Worm (Caenorhabditis elegans) whole organism, midembryonic: ENCODE results near the gene C01C10.2.

Experiments
- T22C8.4 ChIP-seq: fragments of 200-800 bp; sonication (Bioruptor generic); IDR thresholded peaks from 2 replicates; pipeline ENCODE4 v1.3.6; 2022; ENCODE audit warnings: missing genetic modification characterization, missing compliant biosample characterization
- cog-1 ChIP-seq: sonication (generic microtip); optimal IDR thresholded peaks from 2 replicates; lab custom pipeline; 2016; ENCODE audit warnings: missing genetic modification characterization, missing compliant biosample characterization
- flt-1 ChIP-seq: fragments of 200-800 bp; sonication (Bioruptor generic); IDR thresholded peaks from 2 replicates; pipeline ENCODE4 v1.3.6; 2022; ENCODE audit warnings: missing genetic modification characterization, missing compliant biosample characterization
- klf-2 ChIP-seq: fragments of 200-800 bp; sonication (Bioruptor generic); conservative IDR thresholded peaks from 2 replicates; pipeline ENCODE4 v1.3.6; 2022; ENCODE audit warnings: missing genetic modification reagents, missing genetic modification characterization, missing compliant biosample characterization
- med-1 ChIP-seq: sonication (generic microtip); optimal IDR thresholded peaks from 2 replicates; lab custom pipeline; 2017; ENCODE audit warnings: missing genetic modification characterization, mild to moderate bottlenecking, missing compliant biosample characterization, antibody characterized with exemption, missing genetic modification reagents; ENCODE audit not compliant: insufficient read depth
- ref-1 ChIP-seq: fragments of 200-800 bp; sonication (Bioruptor generic); conservative IDR thresholded peaks from 2 replicates; pipeline ENCODE4 v1.3.6; 2022; ENCODE audit warnings: missing genetic modification reagents, missing genetic modification characterization, missing compliant biosample characterization
- tab-1 ChIP-seq: fragments of 200-800 bp; sonication (Bioruptor generic); IDR thresholded peaks from 2 replicates; pipeline ENCODE4 v1.3.6; 2022; ENCODE audit warnings: missing genetic modification characterization, missing compliant biosample characterization
- ztf-23 ChIP-seq: fragments of 200-800 bp; sonication (Bioruptor generic); IDR thresholded peaks from 2 replicates; pipeline ENCODE4 v1.3.6; 2022; ENCODE audit warnings: missing genetic modification reagents, missing genetic modification characterization, missing compliant biosample characterization
- ztf-29 ChIP-seq: fragments of 200-800 bp; sonication (Bioruptor generic); IDR thresholded peaks from 2 replicates; pipeline ENCODE4 v1.3.6; 2022; ENCODE audit warnings: missing genetic modification reagents, missing genetic modification characterization, missing compliant biosample characterization

DNA sequence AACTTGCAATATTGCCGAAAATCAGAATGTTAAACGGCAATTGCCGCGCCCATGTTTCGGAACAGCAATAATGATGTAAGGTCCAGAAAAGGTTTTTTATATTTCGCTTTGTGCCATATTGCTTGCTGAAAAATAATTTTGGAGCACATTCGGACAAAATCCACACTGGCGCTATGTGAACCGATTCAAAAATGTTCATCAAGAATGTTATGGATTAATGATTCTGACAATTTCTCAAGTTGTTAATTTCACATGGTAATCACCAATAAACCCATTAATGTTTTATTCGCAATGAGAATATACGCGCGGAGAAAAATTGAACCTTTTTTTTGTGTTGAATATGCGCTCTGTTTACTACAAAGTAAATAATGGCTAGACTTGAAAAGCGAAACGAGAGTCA, 33.4 kb downstream of the C01C10.2 start:
- no peak for TF ChIP-seq ztf-23 (GFP tag; lab: Robert Waterston, UW)
- TF ChIP-seq T22C8.4 (GFP tag; lab: Robert Waterston, UW), result no peak
- no peak for TF ChIP-seq klf-2
- TF ChIP-seq ref-1 (GFP tag; lab: Robert Waterston, UW), result no peak
- no peak for TF ChIP-seq med-1 (GFP tag; lab: Kevin White, UChicago)
- no peak for TF ChIP-seq flt-1 (GFP tag; lab: Robert Waterston, UW)
- TF ChIP-seq tab-1, result no peak
- no peak for TF ChIP-seq cog-1 (tag; lab: Kevin White, UChicago)
- TF ChIP-seq ztf-29 (GFP tag; lab: Robert Waterston, UW), result no peak
